Worm (Caenorhabditis elegans): ENCODE results near the gene Y32B12B.8.

DNA sequence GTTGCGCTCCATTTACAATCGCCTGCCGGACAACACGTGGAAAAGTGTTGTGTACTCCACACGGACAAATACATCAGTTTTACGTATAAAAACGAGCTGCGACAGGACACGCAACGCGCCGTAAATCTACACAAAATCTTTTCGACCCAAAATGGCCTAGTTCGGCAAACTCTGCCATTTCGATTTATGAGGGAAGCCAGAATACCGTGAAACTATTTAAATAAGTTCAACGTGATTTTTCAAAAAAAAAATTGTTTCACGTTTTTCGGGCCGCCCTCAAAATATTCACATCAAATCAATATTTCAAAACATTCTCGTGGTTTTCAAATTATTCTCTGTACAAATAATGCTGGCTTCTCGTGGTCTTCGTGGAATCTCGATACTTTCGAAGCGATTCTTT is 8.4 kb upstream of the Y32B12B.8 start, which contains the start of gene F36D3.8:
- TF ChIP-seq ceh-32 (tag; optimal IDR thresholded peaks at IDR 0.05; ENCODE audit: poor library complexity) (no peak), unc-62 (GFP tag; optimal IDR thresholded peaks at IDR 0.05 in 1 of 2) (no peak), unc-62 (tag; optimal IDR thresholded peaks at IDR 0.05) (no peak), lir-3 (tag; optimal IDR thresholded peaks at IDR 0.05) (no peak), nhr-11 (tag; optimal IDR thresholded peaks at IDR 0.05) (no peak), vab-7 (GFP tag; IDR thresholded peaks at IDR 0.05) (no peak)

Data from whole organism, L4 larva.